Worm (Caenorhabditis elegans): ENCODE measurements around the gene rsp-5.

rsp-5 gene

DNA sequence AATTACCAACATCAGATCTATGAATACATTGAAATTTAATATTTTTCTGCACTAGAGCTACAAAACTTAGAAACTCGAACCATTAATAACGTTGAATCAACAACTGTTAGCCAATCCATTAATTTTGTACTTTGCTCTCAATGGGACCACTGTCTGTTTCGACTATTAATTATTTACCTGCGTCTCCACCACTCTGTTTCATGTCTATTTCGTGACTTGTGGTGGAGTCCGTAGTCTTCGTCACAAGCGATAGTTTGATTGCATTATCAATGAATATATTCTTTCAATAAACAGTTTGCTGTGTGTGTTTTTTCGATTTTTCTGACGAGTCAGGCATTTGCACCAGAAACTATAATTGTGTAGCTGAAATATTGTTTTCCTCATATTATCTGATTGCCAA lies 3.6 kb upstream of the rsp-5 start:
- TF ChIP-seq aly-1 (tag; optimal IDR thresholded peaks at IDR 0.05) = no peak
- TF ChIP-seq pes-1 (GFP tag; IDR thresholded peaks at IDR 0.05) = no peak
- TF ChIP-seq ceh-36 (tag; optimal IDR thresholded peaks at IDR 0.05) = no peak

DNA sequence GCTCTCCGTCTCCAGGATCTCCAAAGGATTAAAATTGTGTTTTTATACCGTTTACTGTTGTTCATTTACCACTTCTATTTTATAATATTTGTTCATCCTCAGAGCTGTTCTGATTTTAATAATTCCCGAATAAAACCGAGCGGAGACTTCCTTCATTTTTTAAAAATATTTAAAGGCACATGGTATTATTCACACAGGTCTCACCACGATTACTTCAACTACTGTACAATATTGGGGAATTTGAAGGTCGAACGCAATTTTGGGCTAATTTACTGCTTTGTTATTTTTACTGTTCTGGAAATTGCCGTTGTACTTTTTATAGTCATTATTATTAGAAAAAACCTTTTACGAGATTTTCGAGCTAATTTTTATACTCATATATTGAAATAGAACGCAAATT lies 1.2 kb downstream of the rsp-5 start:
- no peak for TF ChIP-seq ceh-36 (tag; optimal IDR thresholded peaks at IDR 0.05)
- TF ChIP-seq tra-4 (tag; optimal IDR thresholded peaks at IDR 0.05) = no peak
- TF ChIP-seq hnd-1 (tag; optimal IDR thresholded peaks at IDR 0.05) = no peak

DNA sequence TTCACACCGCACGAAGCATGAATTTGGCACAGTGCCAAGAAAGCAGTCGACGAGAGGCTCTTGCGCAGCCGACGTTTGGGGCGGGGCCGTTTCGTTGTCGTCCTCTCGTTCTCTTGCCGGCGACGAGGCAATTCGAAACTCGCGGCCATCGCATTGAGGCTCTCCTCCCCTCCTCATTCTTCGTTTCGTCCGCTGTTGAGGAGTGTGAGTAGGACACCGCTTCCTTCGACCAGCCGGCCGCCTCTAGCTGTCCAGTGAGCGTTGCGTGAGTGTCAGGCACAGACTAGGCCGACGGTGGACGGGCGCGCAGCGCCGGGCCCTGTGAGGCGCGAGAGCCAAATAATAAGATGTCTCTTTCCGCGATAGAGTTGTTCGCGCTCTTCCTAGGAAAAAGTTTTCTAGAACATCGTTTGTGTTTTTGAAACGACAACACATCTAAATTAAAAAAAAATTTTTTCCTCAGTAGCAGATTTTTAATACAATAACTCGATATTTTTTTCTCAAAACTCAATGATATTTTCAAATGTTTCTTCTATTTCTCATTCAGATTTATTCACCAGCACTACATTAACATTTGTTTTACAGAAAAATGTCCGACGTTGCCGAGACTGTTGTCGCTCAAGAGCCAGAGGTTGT lies 2.0 kb downstream of the rsp-5 start, which contains the start of the genes T28D9.11 and T28D9.1:
T28D9.11 (minus strand) TSS at position 177 of the 636 bp plus-strand sequence.
T28D9.1 (plus strand) TSS at position 586 of the 636 bp plus-strand sequence.
- no peak for TF ChIP-seq F13C5.2 (tag; optimal IDR thresholded peaks at IDR 0.05)
- peak; percentile 33; the same call in 1 of the 2 replicates for TF ChIP-seq flt-1 (GFP tag; IDR thresholded peaks at IDR 0.05)
- peak; percentile 24 for TF ChIP-seq aly-1 (tag; optimal IDR thresholded peaks at IDR 0.05)
- no peak for TF ChIP-seq ceh-36 (tag; optimal IDR thresholded peaks at IDR 0.05)
- TF ChIP-seq ets-7 (tag; optimal IDR thresholded peaks at IDR 0.05) = no peak
- peak; percentile 60; the same call in 1 of the 2 replicates for TF ChIP-seq pes-1 (GFP tag; IDR thresholded peaks at IDR 0.05)
- 0 out of 2 replicates have a peak, but pooled peaks have one; percentile 59 for TF ChIP-seq scrt-1 (GFP tag; IDR thresholded peaks at IDR 0.05)
- no peak for TF ChIP-seq hnd-1 (tag; optimal IDR thresholded peaks at IDR 0.05)
- no peak for TF ChIP-seq tra-4 (tag; optimal IDR thresholded peaks at IDR 0.05)
- no peak for TF ChIP-seq ama-1 (optimal IDR thresholded peaks at IDR 0.05)
- peak; percentile 80 for TF ChIP-seq hmg-4 (GFP tag; optimal IDR thresholded peaks at IDR 0.05)
- TF ChIP-seq tbx-37 (GFP tag; conservative IDR thresholded peaks at IDR 0.05) = peak; percentile 39; the same call in 1 of the 2 replicates
- TF ChIP-seq ceh-13 (GFP tag; optimal IDR thresholded peaks at IDR 0.05) = no peak
- TF ChIP-seq tbx-11 (GFP tag; IDR thresholded peaks at IDR 0.05) = no peak
- no peak for TF ChIP-seq sea-1 (GFP tag; conservative IDR thresholded peaks at IDR 0.05)
- TF ChIP-seq B0310.2 (tag; optimal IDR thresholded peaks at IDR 0.05) = peak; percentile 72
- TF ChIP-seq hmbx-1 (tag; optimal IDR thresholded peaks at IDR 0.05) = no peak

DNA sequence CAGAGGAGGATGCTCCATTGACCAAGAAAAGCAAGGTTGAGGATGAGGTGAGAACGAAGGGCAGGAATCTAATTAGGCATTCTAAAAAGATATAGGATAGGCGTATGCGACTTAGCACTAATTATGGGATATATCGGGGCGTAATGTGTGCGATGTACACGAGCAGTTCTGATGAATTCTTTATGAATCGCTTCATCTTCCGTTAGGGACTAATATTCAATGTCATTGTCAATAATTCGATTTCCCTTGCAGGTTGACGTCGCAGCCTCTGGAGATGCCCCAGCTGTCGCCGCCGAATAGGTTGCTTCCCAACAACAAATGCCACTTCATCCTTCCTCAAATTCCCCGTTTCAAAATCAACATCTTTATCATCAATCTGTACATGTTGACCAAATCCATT lies 3.2 kb downstream of the rsp-5 start:
- TF ChIP-seq B0310.2 (tag; optimal IDR thresholded peaks at IDR 0.05) (no peak), ceh-36 (tag; optimal IDR thresholded peaks at IDR 0.05) (no peak), ama-1 (optimal IDR thresholded peaks at IDR 0.05) (no peak), F13C5.2 (tag; optimal IDR thresholded peaks at IDR 0.05) (no peak), tbx-11 (GFP tag; IDR thresholded peaks at IDR 0.05) (no peak), aly-1 (tag; optimal IDR thresholded peaks at IDR 0.05) (no peak), hmg-4 (GFP tag; optimal IDR thresholded peaks at IDR 0.05) (no peak), hnd-1 (tag; optimal IDR thresholded peaks at IDR 0.05) (no peak), sea-1 (GFP tag; conservative IDR thresholded peaks at IDR 0.05) (no peak), scrt-1 (GFP tag; IDR thresholded peaks at IDR 0.05) (no peak), ets-7 (tag; optimal IDR thresholded peaks at IDR 0.05) (no peak)

DNA sequence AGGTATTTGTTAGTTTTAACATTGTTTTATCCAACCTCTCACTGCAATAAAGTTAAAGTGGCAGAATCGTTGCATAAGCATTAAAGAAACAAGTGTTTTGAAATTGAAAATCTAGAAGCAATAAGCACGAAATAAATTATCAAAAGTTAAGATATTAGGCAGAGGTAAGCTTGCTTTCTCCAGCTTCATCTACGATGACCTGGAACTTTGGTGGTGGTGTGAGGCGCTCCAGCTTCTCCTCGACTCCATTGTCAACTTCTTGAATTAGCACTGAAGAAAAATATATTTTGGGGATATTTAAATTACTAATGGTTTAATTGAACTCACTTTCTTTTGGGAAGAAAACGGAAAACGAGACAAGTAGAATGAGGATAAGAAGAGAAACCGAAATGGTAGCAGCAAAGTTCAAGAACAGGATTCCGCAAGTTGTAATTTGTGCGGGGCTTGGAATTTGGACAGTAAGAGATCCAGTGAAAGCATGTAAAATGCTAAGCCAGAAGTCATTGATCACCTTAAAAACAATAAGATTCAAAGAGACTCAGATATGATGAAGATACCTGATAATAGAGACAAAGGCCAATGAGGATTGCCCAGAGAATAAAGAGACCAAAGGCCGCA lies 3.9 kb downstream of the rsp-5 start:
- TF ChIP-seq pes-1 (GFP tag; IDR thresholded peaks at IDR 0.05) = no peak
- TF ChIP-seq F13C5.2 (tag; optimal IDR thresholded peaks at IDR 0.05) = peak; percentile 5
- TF ChIP-seq tbx-11 (GFP tag; IDR thresholded peaks at IDR 0.05) = 0 out of 2 replicates have a peak, but pooled peaks have one; percentile 5
- TF ChIP-seq scrt-1 (GFP tag; IDR thresholded peaks at IDR 0.05) = no peak
- no peak for TF ChIP-seq ceh-36 (tag; optimal IDR thresholded peaks at IDR 0.05)
- no peak for TF ChIP-seq ets-7 (tag; optimal IDR thresholded peaks at IDR 0.05)
- TF ChIP-seq tra-4 (tag; optimal IDR thresholded peaks at IDR 0.05) = no peak
- no peak for TF ChIP-seq B0310.2 (tag; optimal IDR thresholded peaks at IDR 0.05)
- no peak for TF ChIP-seq aly-1 (tag; optimal IDR thresholded peaks at IDR 0.05)
- TF ChIP-seq ama-1 (optimal IDR thresholded peaks at IDR 0.05) = no peak
- TF ChIP-seq sea-1 (GFP tag; conservative IDR thresholded peaks at IDR 0.05) = no peak
- TF ChIP-seq hnd-1 (tag; optimal IDR thresholded peaks at IDR 0.05) = no peak
- no peak for TF ChIP-seq hmg-4 (GFP tag; optimal IDR thresholded peaks at IDR 0.05)

DNA sequence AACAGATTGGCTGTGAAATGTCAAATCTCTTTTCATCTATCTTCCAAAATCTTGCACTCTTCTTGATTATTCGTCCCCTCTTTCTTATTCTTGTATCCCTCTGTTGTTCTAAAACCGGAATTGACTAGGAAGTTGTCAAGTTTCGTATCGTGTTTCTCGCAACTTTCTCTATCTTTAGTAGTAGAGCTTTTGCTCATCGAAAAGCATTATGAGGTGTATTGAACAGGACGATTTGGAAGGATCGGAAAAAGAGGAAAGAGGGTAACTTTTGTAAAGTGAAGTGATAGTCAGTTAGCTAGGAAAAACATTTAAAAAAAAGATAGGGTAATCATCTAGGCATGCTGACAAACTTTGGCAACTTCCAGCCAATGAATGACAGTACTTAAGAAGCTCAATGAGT lies 6.5 kb downstream of the rsp-5 start:
- TF ChIP-seq hmbx-1 (tag; optimal IDR thresholded peaks at IDR 0.05) = no peak
- no peak for TF ChIP-seq ceh-36 (tag; optimal IDR thresholded peaks at IDR 0.05)
- TF ChIP-seq B0310.2 (tag; optimal IDR thresholded peaks at IDR 0.05) = no peak
- no peak for TF ChIP-seq pes-1 (GFP tag; IDR thresholded peaks at IDR 0.05)

DNA sequence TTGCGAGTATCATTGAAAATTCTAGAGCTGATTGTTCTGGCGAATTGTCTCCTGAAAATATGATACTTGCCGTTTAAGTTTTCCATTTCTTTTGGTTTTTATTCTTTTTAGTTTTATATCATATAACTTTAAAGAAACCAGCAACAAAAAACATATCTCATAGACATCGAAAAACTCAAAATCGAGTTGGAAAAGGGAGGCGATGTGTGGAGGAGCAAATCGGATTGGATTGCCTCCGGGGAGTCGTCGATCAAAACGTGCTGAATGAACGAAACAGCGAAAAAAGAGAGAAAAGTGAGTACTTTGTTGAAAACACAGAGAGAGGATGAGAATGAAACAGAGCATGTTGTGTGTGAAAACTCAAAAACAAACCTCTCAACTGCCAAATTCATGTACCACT lies 7.2 kb downstream of the rsp-5 start:
- no peak for TF ChIP-seq ets-7 (tag; optimal IDR thresholded peaks at IDR 0.05)
- TF ChIP-seq B0310.2 (tag; optimal IDR thresholded peaks at IDR 0.05) = no peak
- no peak for TF ChIP-seq ceh-36 (tag; optimal IDR thresholded peaks at IDR 0.05)
- TF ChIP-seq hmg-4 (GFP tag; optimal IDR thresholded peaks at IDR 0.05) = no peak
- TF ChIP-seq pes-1 (GFP tag; IDR thresholded peaks at IDR 0.05) = no peak
- no peak for TF ChIP-seq tbx-37 (GFP tag; conservative IDR thresholded peaks at IDR 0.05)
- TF ChIP-seq scrt-1 (GFP tag; IDR thresholded peaks at IDR 0.05) = no peak

DNA sequence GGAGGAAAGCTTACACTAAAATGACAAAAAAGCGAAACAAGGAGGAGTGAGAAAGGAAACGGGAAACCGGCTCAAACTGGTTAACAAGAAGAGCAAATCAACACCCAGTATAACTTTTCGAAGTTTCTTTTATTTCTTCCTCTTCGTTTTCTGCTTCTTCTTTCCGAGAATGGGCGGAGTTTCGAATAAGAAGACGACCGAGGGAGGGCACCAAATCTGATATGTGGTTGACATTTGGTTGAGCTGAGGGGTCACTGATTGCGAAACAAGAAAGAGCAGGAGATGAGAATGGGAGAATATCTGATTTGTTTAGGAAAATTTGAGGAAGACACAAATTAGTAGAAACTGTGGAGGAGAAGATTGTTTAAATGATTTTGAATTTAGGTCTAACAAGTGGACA lies 8.6 kb downstream of the rsp-5 start:
- TF ChIP-seq tra-4 (tag; optimal IDR thresholded peaks at IDR 0.05) (no peak), tbx-11 (GFP tag; IDR thresholded peaks at IDR 0.05) (no peak), tbx-37 (GFP tag; conservative IDR thresholded peaks at IDR 0.05) (no peak), hnd-1 (tag; optimal IDR thresholded peaks at IDR 0.05) (no peak), scrt-1 (GFP tag; IDR thresholded peaks at IDR 0.05) (no peak), flt-1 (GFP tag; IDR thresholded peaks at IDR 0.05) (no peak), hmbx-1 (tag; optimal IDR thresholded peaks at IDR 0.05) (no peak), ceh-36 (tag; optimal IDR thresholded peaks at IDR 0.05) (no peak), B0310.2 (tag; optimal IDR thresholded peaks at IDR 0.05) (no peak), ets-7 (tag; optimal IDR thresholded peaks at IDR 0.05) (no peak), pes-1 (GFP tag; IDR thresholded peaks at IDR 0.05) (no peak), ama-1 (optimal IDR thresholded peaks at IDR 0.05) (no peak), ceh-13 (GFP tag; optimal IDR thresholded peaks at IDR 0.05) (no peak), hmg-4 (GFP tag; optimal IDR thresholded peaks at IDR 0.05) (no peak), sea-1 (GFP tag; conservative IDR thresholded peaks at IDR 0.05) (no peak), aly-1 (tag; optimal IDR thresholded peaks at IDR 0.05) (no peak), F13C5.2 (tag; optimal IDR thresholded peaks at IDR 0.05) (no peak)

Measured in whole organism, early embryonic.